Worm (Caenorhabditis elegans) whole organism, midembryonic: ENCODE measurements around the gene C53A5.13.

Source experiments
- T22C8.4 ChIP-seq: fragments of 200-800 bp; sonication (Bioruptor generic); IDR thresholded peaks from 2 replicates; pipeline ENCODE4 v1.3.6; 2022; ENCODE audit warnings: missing genetic modification characterization, missing compliant biosample characterization
- cog-1 ChIP-seq: sonication (generic microtip); optimal IDR thresholded peaks from 2 replicates; lab custom pipeline; 2016; ENCODE audit warnings: missing genetic modification characterization, missing compliant biosample characterization
- flt-1 ChIP-seq: fragments of 200-800 bp; sonication (Bioruptor generic); IDR thresholded peaks from 2 replicates; pipeline ENCODE4 v1.3.6; 2022; ENCODE audit warnings: missing genetic modification characterization, missing compliant biosample characterization
- klf-2 ChIP-seq: fragments of 200-800 bp; sonication (Bioruptor generic); conservative IDR thresholded peaks from 2 replicates; pipeline ENCODE4 v1.3.6; 2022; ENCODE audit warnings: missing genetic modification reagents, missing genetic modification characterization, missing compliant biosample characterization
- med-1 ChIP-seq: sonication (generic microtip); optimal IDR thresholded peaks from 2 replicates; lab custom pipeline; 2017; ENCODE audit warnings: missing genetic modification characterization, mild to moderate bottlenecking, missing compliant biosample characterization, antibody characterized with exemption, missing genetic modification reagents; ENCODE audit not compliant: insufficient read depth
- ref-1 ChIP-seq: fragments of 200-800 bp; sonication (Bioruptor generic); conservative IDR thresholded peaks from 2 replicates; pipeline ENCODE4 v1.3.6; 2022; ENCODE audit warnings: missing genetic modification reagents, missing genetic modification characterization, missing compliant biosample characterization
- tab-1 ChIP-seq: fragments of 200-800 bp; sonication (Bioruptor generic); IDR thresholded peaks from 2 replicates; pipeline ENCODE4 v1.3.6; 2022; ENCODE audit warnings: missing genetic modification characterization, missing compliant biosample characterization
- ztf-23 ChIP-seq: fragments of 200-800 bp; sonication (Bioruptor generic); IDR thresholded peaks from 2 replicates; pipeline ENCODE4 v1.3.6; 2022; ENCODE audit warnings: missing genetic modification reagents, missing genetic modification characterization, missing compliant biosample characterization
- ztf-29 ChIP-seq: fragments of 200-800 bp; sonication (Bioruptor generic); IDR thresholded peaks from 2 replicates; pipeline ENCODE4 v1.3.6; 2022; ENCODE audit warnings: missing genetic modification reagents, missing genetic modification characterization, missing compliant biosample characterization

Gene C53A5.13

ce11 chrV:14546569-14546968 is at the start of gene C53A5.13:
TSS of gene C53A5.13 (plus strand) at chrV:14546869.
- TF ChIP-seq klf-2 (GFP tag; lab: Robert Waterston, UW) (no peak), ztf-29 (GFP tag; lab: Robert Waterston, UW) (no peak), med-1 (GFP tag; lab: Kevin White, UChicago) (no peak), cog-1 (tag; lab: Kevin White, UChicago) (no peak), ztf-23 (no peak), flt-1 (GFP tag; lab: Robert Waterston, UW) (no peak), ref-1 (GFP tag; lab: Robert Waterston, UW) (no peak), tab-1 (no peak), T22C8.4 (GFP tag; lab: Robert Waterston, UW) (no peak)

DNA sequence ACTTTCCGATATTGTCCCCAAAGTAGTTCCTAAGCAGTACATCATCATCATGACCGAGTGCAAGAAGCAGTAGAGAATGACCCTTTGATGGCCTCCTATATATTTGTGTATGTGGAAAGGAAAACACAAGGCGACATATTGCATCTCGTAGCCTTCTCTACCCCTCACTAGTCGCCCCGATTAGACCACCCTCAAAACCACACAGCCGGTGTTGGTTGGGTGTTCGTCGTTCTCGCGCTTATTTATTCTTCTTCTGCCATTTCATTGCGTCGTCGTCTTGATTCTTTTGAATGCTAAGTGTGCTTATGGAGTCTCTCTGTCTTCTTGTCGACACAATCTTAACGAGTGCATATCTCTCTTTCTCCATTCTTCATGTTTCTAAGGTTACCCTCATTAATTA is 48.5 kb upstream of the C53A5.13 start:
- peak; percentile 34 for TF ChIP-seq cog-1 (tag; lab: Kevin White, UChicago)
- TF ChIP-seq T22C8.4 (GFP tag; lab: Robert Waterston, UW): no peak
- no peak for TF ChIP-seq tab-1
- peak; percentile 61; the same call in 1 of the 2 replicates for TF ChIP-seq flt-1 (GFP tag; lab: Robert Waterston, UW)
- no peak for TF ChIP-seq med-1 (GFP tag; lab: Kevin White, UChicago)
- TF ChIP-seq ztf-29 (GFP tag; lab: Robert Waterston, UW): no peak
- TF ChIP-seq ref-1 (GFP tag; lab: Robert Waterston, UW): no peak

DNA sequence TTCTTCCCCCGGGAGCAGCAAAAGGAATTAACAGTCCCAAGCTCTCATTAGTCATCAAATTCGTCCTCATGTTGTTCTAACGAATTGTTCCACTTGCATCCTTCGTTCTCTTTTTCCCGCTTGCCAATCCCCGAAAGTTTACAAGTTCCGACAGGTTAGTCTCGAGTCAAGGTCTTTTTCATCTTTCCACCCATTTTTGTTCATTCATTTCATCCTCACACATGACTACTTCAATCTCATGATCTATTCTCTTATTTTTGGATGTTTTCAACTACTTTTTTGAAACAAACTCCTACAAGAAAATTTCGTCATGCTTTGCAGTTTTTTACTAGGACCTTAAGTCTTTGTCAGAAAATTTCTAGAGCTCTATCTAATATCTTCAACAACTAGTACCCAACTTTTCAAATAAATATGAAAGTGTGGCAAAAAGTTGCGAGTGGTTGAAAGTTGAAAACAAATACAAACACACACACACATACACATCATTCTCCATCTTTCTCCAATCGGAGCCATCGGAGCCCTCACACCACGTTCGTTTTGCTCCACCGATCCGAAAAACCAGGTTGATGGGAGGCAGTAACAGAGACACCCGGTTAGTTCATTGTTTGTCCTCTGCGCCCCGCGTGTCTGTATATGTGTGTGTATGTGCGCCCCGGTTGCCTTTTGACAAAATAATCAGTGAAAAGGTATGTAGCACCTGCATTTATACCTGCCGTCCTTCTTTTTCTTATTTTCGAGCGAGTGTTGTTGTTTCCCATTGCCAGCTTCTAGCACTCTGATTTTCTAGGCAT is 47.4 kb upstream of the C53A5.13 start:
- no peak for TF ChIP-seq ztf-23

ce11 chrV:14500554-14500953 is 46.1 kb upstream of the C53A5.13 start:
- TF ChIP-seq tab-1 (no peak), flt-1 (GFP tag; lab: Robert Waterston, UW) (no peak), med-1 (GFP tag; lab: Kevin White, UChicago) (no peak), T22C8.4 (GFP tag; lab: Robert Waterston, UW) (no peak), cog-1 (tag; lab: Kevin White, UChicago) (no peak), ref-1 (GFP tag; lab: Robert Waterston, UW) (no peak), ztf-29 (GFP tag; lab: Robert Waterston, UW) (no peak), ztf-23 (no peak), klf-2 (GFP tag; lab: Robert Waterston, UW) (no peak)

- TF ChIP-seq flt-1 (GFP tag; lab: Robert Waterston, UW) (0 out of 2 replicates have a peak, but pooled peaks have one; percentile 15), tab-1 (no peak)
Measured at ce11 chrV:14501136-14501535, 45.5 kb upstream of the C53A5.13 start, which contains the start of gene R02D5.24. TSS of gene R02D5.24 (plus strand) at chrV:14501340.

DNA sequence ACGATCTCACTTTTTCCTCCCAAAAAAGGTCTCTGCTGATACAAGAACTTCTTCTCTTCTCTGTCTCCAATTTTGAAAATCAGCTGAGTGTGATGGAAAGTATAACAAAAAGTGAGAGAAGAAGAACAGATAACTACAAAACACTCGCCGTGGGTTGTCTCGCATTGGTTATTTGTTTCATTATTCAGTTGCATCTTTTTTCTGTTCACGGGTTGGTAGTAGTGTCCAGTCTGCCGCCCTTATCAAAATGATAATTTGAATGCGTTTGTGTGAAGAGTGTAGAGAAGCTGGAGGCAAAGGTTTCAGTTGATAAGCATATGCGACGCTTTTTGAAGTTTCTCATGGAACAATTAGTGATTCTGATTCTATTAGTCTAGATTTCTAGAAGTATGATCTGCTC is 43.6 kb upstream of the C53A5.13 start:
- no peak for TF ChIP-seq T22C8.4 (GFP tag; lab: Robert Waterston, UW)
- TF ChIP-seq med-1 (GFP tag; lab: Kevin White, UChicago): no peak
- TF ChIP-seq cog-1 (tag; lab: Kevin White, UChicago): no peak
- no peak for TF ChIP-seq ztf-23
- no peak for TF ChIP-seq tab-1
- no peak for TF ChIP-seq klf-2 (GFP tag; lab: Robert Waterston, UW)
- no peak for TF ChIP-seq ztf-29 (GFP tag; lab: Robert Waterston, UW)
- no peak for TF ChIP-seq ref-1 (GFP tag; lab: Robert Waterston, UW)
- TF ChIP-seq flt-1 (GFP tag; lab: Robert Waterston, UW): no peak

ce11 chrV:14504120-14504519 is 42.5 kb upstream of the C53A5.13 start:
- TF ChIP-seq tab-1: no peak
- TF ChIP-seq cog-1 (tag; lab: Kevin White, UChicago): no peak
- no peak for TF ChIP-seq ztf-29 (GFP tag; lab: Robert Waterston, UW)
- TF ChIP-seq med-1 (GFP tag; lab: Kevin White, UChicago): no peak
- TF ChIP-seq T22C8.4 (GFP tag; lab: Robert Waterston, UW): no peak
- no peak for TF ChIP-seq klf-2 (GFP tag; lab: Robert Waterston, UW)
- no peak for TF ChIP-seq ztf-23
- no peak for TF ChIP-seq flt-1 (GFP tag; lab: Robert Waterston, UW)
- no peak for TF ChIP-seq ref-1 (GFP tag; lab: Robert Waterston, UW)

ce11 chrV:14504774-14505173 is 41.9 kb upstream of the C53A5.13 start:
- TF ChIP-seq ztf-23 (no peak), cog-1 (tag; lab: Kevin White, UChicago) (no peak), flt-1 (GFP tag; lab: Robert Waterston, UW) (no peak), T22C8.4 (GFP tag; lab: Robert Waterston, UW) (no peak), ztf-29 (GFP tag; lab: Robert Waterston, UW) (no peak), tab-1 (no peak), ref-1 (GFP tag; lab: Robert Waterston, UW) (no peak)

DNA sequence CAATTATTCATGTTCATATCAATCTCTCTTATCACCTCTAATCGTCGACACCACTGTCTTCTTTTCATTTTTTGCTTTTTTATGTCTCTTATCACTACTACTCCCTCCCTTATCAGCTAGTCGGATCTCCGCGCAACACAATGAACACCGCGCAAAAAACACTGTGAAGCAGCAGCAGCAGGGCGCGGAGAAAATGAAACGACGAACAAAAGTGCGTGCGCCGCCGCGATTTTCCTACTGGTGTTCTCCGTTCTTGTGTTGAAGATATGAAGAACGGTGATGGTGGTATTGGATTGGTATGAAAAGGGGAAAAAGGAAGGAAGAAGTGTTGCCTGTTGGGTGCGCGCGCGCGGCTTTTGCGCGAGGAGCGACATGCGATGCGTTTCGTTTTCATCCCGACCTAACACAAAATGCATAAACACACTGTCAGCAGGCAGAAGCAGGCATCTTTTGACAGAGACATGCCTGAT is 40.9 kb upstream of the C53A5.13 start:
- TF ChIP-seq ztf-29 (GFP tag; lab: Robert Waterston, UW) (peak; percentile 60; the same call in 1 of the 2 replicates), flt-1 (GFP tag; lab: Robert Waterston, UW) (no peak), ref-1 (GFP tag; lab: Robert Waterston, UW) (no peak), T22C8.4 (GFP tag; lab: Robert Waterston, UW) (no peak), klf-2 (GFP tag; lab: Robert Waterston, UW) (no peak), tab-1 (no peak), med-1 (GFP tag; lab: Kevin White, UChicago) (no peak), cog-1 (tag; lab: Kevin White, UChicago) (peak; percentile 51), ztf-23 (0 out of 2 replicates have a peak, but pooled peaks have one; percentile 55)
